Worm (Caenorhabditis elegans) whole organism, L1 larva: ENCODE data around the gene sas-5.

ENCODE experiments used
- F16B12.6 ChIP-seq: fragments of 150-350 bp; optimal IDR thresholded peaks from 2 replicates; lab custom pipeline; 2014; ENCODE audit warnings: missing biosample characterization, missing genetic modification characterization
- aha-1 ChIP-seq: fragments of 150-350 bp; optimal IDR thresholded peaks from 2 replicates; lab custom pipeline; 2014; ENCODE audit warnings: missing biosample characterization, missing genetic modification characterization
- aly-2 ChIP-seq: fragments of 150-350 bp; optimal IDR thresholded peaks from 2 replicates; lab custom pipeline; 2014; ENCODE audit warnings: missing biosample characterization, missing genetic modification characterization
- blmp-1 ChIP-seq: fragments of 150-350 bp; optimal IDR thresholded peaks from 2 replicates; lab custom pipeline; 2014; ENCODE audit warnings: missing biosample characterization, missing genetic modification characterization
- ceh-8 ChIP-seq: fragments of 200-800 bp; sonication (Bioruptor generic); optimal IDR thresholded peaks from 2 replicates; lab custom pipeline; 2018; ENCODE audit warnings: mild to moderate bottlenecking, missing genetic modification characterization, moderate library complexity, missing compliant biosample characterization
- ceh-82 ChIP-seq, 3 experiments: fragments of 150-350 bp in 1 of 3; sonication (generic microtip) in 2 of 3; optimal IDR thresholded peaks; 2 replicates each; lab custom pipeline; 2014 to 2017; ENCODE audit warnings: missing biosample characterization in 3 of 3, missing genetic modification characterization in 3 of 3
- ces-1 ChIP-seq: fragments of 150-350 bp; optimal IDR thresholded peaks from 2 replicates; lab custom pipeline; 2014; ENCODE audit warnings: missing biosample characterization, missing genetic modification reagents, missing genetic modification characterization
- dpl-1 ChIP-seq, 3 experiments: fragments of 150-350 bp in 2 of 3; sonication (generic microtip) in 1 of 3; optimal IDR thresholded peaks; 2 replicates each; lab custom pipeline; 2014 to 2017; ENCODE audit warnings: missing biosample characterization in 3 of 3, missing genetic modification characterization in 3 of 3, missing genetic modification reagents in 3 of 3
- dsc-1 ChIP-seq: sonication (generic microtip); optimal IDR thresholded peaks from 2 replicates; lab custom pipeline; 2016; ENCODE audit warnings: mild to moderate bottlenecking, missing genetic modification characterization, missing compliant biosample characterization
- efl-1 ChIP-seq, 4 experiments: fragments of 150-350 bp; optimal IDR thresholded peaks in 3 of 4; peaks in 1 of 4; 1 replicate in 1 of 4; 2 replicates in 3 of 4; lab custom pipeline; 2014; ENCODE audit warnings: missing biosample characterization in 2 of 4, missing genetic modification characterization in 2 of 4, missing genetic modification reagents in 2 of 4
- egl-27 ChIP-seq, 2 experiments: fragments of 150-350 bp in 1 of 2; sonication (generic microtip); optimal IDR thresholded peaks; 3 replicates each; lab custom pipeline; 2017 to 2018; ENCODE audit warnings: missing biosample characterization in 2 of 2, missing genetic modification characterization in 2 of 2, missing genetic modification reagents in 2 of 2
- elt-2 ChIP-seq: sonication (generic microtip); optimal IDR thresholded peaks from 2 replicates; lab custom pipeline; 2016; ENCODE audit warnings: missing genetic modification characterization, mild to moderate bottlenecking, inconsistent platforms, missing compliant biosample characterization, missing genetic modification reagents
- fkh-10 ChIP-seq: sonication (generic microtip); optimal IDR thresholded peaks from 2 replicates; lab custom pipeline; 2017; ENCODE audit warnings: missing biosample characterization, missing genetic modification reagents, missing genetic modification characterization
- fos-1 ChIP-seq: fragments of 150-350 bp; optimal IDR thresholded peaks from 2 replicates; lab custom pipeline; 2014; ENCODE audit warnings: missing biosample characterization, missing genetic modification characterization
- hlh-17 ChIP-seq: fragments of 200-800 bp; sonication (Bioruptor generic); optimal IDR thresholded peaks from 2 replicates; lab custom pipeline; 2018; ENCODE audit warnings: missing genetic modification characterization, mild to moderate bottlenecking, missing compliant biosample characterization, moderate library complexity, borderline replicate concordance
- lin-14 ChIP-seq: fragments of 200-800 bp; sonication (Bioruptor generic); optimal IDR thresholded peaks from 2 replicates; lab custom pipeline; 2018; ENCODE audit warnings: mild to moderate bottlenecking, missing genetic modification characterization, moderate library complexity, missing compliant biosample characterization
- lin-35 ChIP-seq, 2 experiments: fragments of 150-350 bp; optimal IDR thresholded peaks; 2 replicates each; lab custom pipeline; 2014; ENCODE audit warnings: missing biosample characterization in 2 of 2, missing genetic modification characterization in 2 of 2, missing genetic modification reagents in 2 of 2
- mab-9 ChIP-seq: fragments of 200-800 bp; sonication (Bioruptor generic); IDR thresholded peaks from 2 replicates; pipeline ENCODE4 v1.3.6; 2022; ENCODE audit warnings: missing genetic modification reagents, missing genetic modification characterization, missing compliant biosample characterization
- mdl-1 ChIP-seq, 2 experiments: fragments of 150-350 bp; optimal IDR thresholded peaks; 2 replicates each; lab custom pipeline; 2014 to 2017; ENCODE audit warnings: missing biosample characterization in 2 of 2, missing genetic modification characterization in 2 of 2, inconsistent platforms in 1 of 2
- nhr-11 ChIP-seq: fragments of 150-350 bp; optimal IDR thresholded peaks from 2 replicates; lab custom pipeline; 2014; ENCODE audit warnings: missing biosample characterization, missing genetic modification characterization
- nhr-12 ChIP-seq: sonication (generic microtip); optimal IDR thresholded peaks from 2 replicates; lab custom pipeline; 2017; ENCODE audit warnings: missing biosample characterization, missing genetic modification characterization
- nhr-19 ChIP-seq: fragments of 200-800 bp; sonication (Bioruptor generic); conservative IDR thresholded peaks from 2 replicates; pipeline ENCODE4 v1.3.6; 2022; ENCODE audit warnings: missing genetic modification characterization, missing compliant biosample characterization
- nhr-20 ChIP-seq: sonication (generic microtip); optimal IDR thresholded peaks from 2 replicates; lab custom pipeline; 2016; ENCODE audit warnings: mild to moderate bottlenecking, missing genetic modification characterization, missing compliant biosample characterization
- nhr-47 ChIP-seq: sonication (generic microtip); optimal IDR thresholded peaks from 2 replicates; lab custom pipeline; 2016; ENCODE audit warnings: mild to moderate bottlenecking, missing genetic modification characterization, moderate library complexity, missing compliant biosample characterization
- nhr-76 ChIP-seq: sonication (generic microtip); optimal IDR thresholded peaks from 2 replicates; lab custom pipeline; 2017; ENCODE audit warnings: missing biosample characterization, missing genetic modification characterization
- nhr-85 ChIP-seq: sonication (generic microtip); peaks from one replicate; lab custom pipeline; 2016; ENCODE audit warnings: missing genetic modification characterization, inconsistent platforms, missing compliant biosample characterization
- nhr-90 ChIP-seq: sonication (generic microtip); optimal IDR thresholded peaks from 2 replicates; lab custom pipeline; 2016; ENCODE audit warnings: mild to moderate bottlenecking, missing genetic modification characterization, missing compliant biosample characterization; ENCODE audit not compliant: poor library complexity
- pqm-1 ChIP-seq: sonication (generic microtip); optimal IDR thresholded peaks from 3 replicates; lab custom pipeline; 2017; ENCODE audit warnings: missing biosample characterization, missing genetic modification characterization
- rnt-1 ChIP-seq: sonication (generic microtip); optimal IDR thresholded peaks from 2 replicates; lab custom pipeline; 2016; ENCODE audit warnings: mild to moderate bottlenecking, missing genetic modification characterization, moderate library complexity, missing compliant biosample characterization
- skn-1 ChIP-seq: fragments of 150-350 bp; optimal IDR thresholded peaks from 2 replicates; lab custom pipeline; 2014; ENCODE audit warnings: missing biosample characterization, missing genetic modification characterization
- sox-4 ChIP-seq: sonication (generic microtip); optimal IDR thresholded peaks from 2 replicates; lab custom pipeline; 2016; ENCODE audit warnings: missing genetic modification characterization, missing compliant biosample characterization
- swsn-7 ChIP-seq: sonication (generic microtip); optimal IDR thresholded peaks from 2 replicates; lab custom pipeline; 2016; ENCODE audit warnings: missing genetic modification characterization, missing compliant biosample characterization
- tlp-1 ChIP-seq: fragments of 150-350 bp; optimal IDR thresholded peaks from 2 replicates; lab custom pipeline; 2014; ENCODE audit warnings: missing biosample characterization, missing genetic modification characterization
- unc-130 ChIP-seq: fragments of 150-350 bp; optimal IDR thresholded peaks from 2 replicates; lab custom pipeline; 2017; ENCODE audit warnings: missing biosample characterization, missing genetic modification characterization, inconsistent platforms
- unc-62 ChIP-seq: fragments of 150-350 bp; optimal IDR thresholded peaks from 2 replicates; lab custom pipeline; 2014; ENCODE audit warnings: missing biosample characterization, missing genetic modification reagents, missing genetic modification characterization
- unc-86 ChIP-seq: sonication (generic microtip); optimal IDR thresholded peaks from 2 replicates; lab custom pipeline; 2016; ENCODE audit warnings: missing genetic modification characterization, missing compliant biosample characterization
- xbp-1 ChIP-seq: sonication (generic microtip); optimal IDR thresholded peaks from 2 replicates; lab custom pipeline; 2016; ENCODE audit warnings: missing genetic modification characterization, missing compliant biosample characterization
- zag-1 ChIP-seq: fragments of 150-350 bp; optimal IDR thresholded peaks from 2 replicates; lab custom pipeline; 2014; ENCODE audit warnings: missing biosample characterization, missing genetic modification characterization
- zip-4 ChIP-seq: fragments of 200-800 bp; sonication (Bioruptor generic); optimal IDR thresholded peaks from 2 replicates; lab custom pipeline; 2018; ENCODE audit warnings: mild to moderate bottlenecking, missing genetic modification characterization, moderate library complexity, missing compliant biosample characterization

The sas-5 gene

DNA sequence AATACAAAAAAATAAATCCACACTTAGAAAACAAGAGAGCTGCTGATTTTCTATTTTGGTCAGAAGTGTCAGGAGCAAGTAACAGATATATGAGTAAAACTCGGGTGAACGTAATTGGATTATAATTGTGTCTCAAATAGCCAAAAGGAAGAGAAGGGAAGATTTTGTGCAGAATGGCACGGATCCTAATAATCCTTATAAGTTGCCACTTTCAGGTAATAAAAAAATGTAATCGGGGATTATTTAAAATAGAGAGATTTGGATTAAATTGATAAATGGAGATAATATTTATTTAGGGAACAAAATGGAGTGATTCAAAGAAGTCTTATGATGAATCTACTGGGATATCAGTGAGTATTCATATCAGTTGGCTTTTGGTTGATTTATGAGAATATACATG, 14.4 kb downstream of the sas-5 start:
- TF ChIP-seq pqm-1 (tag; lab: Kevin White, UChicago) (no peak), nhr-47 (tag; lab: Kevin White, UChicago) (peak; percentile 19), dsc-1 (tag; lab: Kevin White, UChicago) (peak; percentile 95)
- TF ChIP-seq, all 84 proteins: peak for 2

DNA sequence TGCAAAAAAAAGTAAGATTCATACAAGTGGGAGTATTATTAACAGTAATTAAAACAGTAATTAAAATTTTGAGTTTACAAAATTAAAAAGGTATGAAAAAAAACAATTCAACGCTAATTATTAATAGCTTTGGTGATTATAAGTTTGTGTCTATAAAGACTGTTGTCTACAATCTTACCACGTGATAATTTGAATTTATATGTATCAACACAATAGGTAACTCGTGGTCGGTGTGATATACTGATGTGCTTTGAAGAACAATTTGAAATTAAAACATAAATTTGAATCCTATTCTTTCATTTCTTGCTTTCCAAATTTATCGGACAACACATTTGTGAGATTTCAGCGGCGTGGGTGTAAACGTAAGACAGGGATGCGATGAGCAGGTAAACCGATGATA, 17.3 kb downstream of the sas-5 start:
- TF ChIP-seq lin-35 (GFP tag; optimal IDR thresholded peaks at IDR 0.05; lab: Kevin White, UChicago) = peak in 1 of 2 experiments; percentile 12
- TF ChIP-seq unc-86 (tag; lab: Kevin White, UChicago) = no peak

DNA sequence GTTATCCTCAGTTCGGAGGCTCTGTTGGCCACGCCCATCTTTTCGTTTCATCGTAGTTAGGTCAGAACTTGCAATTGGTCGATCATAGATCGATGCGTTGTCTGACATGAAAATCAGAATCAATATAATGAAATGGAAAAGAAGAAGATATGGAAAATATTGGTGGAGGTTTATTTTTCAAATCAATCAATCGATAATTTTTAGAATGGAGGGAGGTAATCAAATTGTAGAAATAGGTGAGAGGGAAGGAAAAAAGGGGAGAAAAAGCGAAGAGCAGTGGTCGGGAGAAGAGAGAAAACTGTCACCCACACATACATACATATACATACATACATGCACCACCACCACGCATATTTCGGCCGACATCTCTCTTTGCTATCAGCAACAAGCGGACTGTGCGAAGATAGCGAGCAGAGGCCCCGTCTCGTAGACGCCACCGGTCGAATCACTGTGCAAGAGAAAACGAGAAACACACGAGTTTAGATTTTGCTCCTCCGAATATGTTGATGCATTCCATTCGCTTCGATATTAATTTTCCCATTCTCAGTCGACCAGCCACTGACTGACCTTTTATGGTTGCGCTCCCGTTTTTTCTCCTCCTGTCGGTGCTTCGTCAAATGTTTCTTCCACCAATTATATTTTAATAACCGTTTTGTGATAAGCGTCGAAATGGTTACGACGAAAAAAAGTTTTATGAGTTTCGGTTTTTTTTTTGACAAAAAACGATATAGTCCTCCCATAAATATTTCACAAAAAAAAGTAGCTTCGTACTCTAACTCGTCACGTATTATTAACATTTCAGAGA, 18.9 kb downstream of the sas-5 start, which contains the start of gene F35B12.10:
F35B12.10 (minus strand) TSS at position 51 of the 805 bp plus-strand sequence.
- no peak for TF ChIP-seq swsn-7 (tag; lab: Kevin White, UChicago)
- no peak for TF ChIP-seq nhr-19 (GFP tag; lab: Robert Waterston, UW)
- no peak for TF ChIP-seq dsc-1 (tag; lab: Kevin White, UChicago)
- TF ChIP-seq efl-1 (optimal IDR thresholded peaks at IDR 0.05; lab: Kevin White, UChicago) = no peak
- peak in 1 of 2 experiments; percentile 1 for TF ChIP-seq efl-1 (GFP tag; optimal IDR thresholded peaks at IDR 0.05 in 1 of 2; lab: Kevin White, UChicago)
- TF ChIP-seq lin-35 (GFP tag; optimal IDR thresholded peaks at IDR 0.05; lab: Kevin White, UChicago) = no peak
- no peak for TF ChIP-seq ces-1 (GFP tag; lab: Kevin White, UChicago)
- no peak for TF ChIP-seq nhr-20 (tag; lab: Kevin White, UChicago)
- no peak for TF ChIP-seq fkh-10 (GFP tag; lab: Kevin White, UChicago)
- no peak for TF ChIP-seq nhr-12 (tag; lab: Kevin White, UChicago)
- TF ChIP-seq nhr-76 = no peak
- no peak for TF ChIP-seq blmp-1 (tag; lab: Kevin White, UChicago)
- peak; percentile 69 for TF ChIP-seq elt-2
- peak; percentile 1 for TF ChIP-seq nhr-90 (tag; lab: Kevin White, UChicago)
- no peak for TF ChIP-seq aha-1 (tag; lab: Kevin White, UChicago)
- no peak for TF ChIP-seq zip-4
- TF ChIP-seq egl-27 (tag; optimal IDR thresholded peaks at IDR 0.05; lab: Kevin White, UChicago) = no peak
- TF ChIP-seq unc-130 (tag; lab: Kevin White, UChicago) = no peak
- no peak for TF ChIP-seq sox-4 (tag; lab: Kevin White, UChicago)

DNA sequence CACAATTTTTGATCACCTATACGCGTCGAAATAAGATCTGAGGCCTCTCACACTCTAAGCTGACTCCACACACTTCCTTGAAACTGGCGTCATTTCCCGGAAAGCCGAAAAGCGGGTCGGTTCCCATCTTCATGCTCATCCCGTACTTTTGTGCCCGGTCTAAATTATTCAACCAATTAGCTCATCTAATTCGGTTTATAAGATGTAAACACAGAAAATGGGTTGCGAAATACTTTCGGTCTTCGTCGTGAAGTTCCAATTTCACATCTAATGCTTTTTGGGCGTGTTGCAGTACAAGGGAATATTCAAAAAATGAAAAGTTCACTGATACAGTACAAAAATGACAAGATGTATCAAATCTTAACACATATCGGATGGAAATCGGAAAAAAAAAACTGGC, 20.6 kb downstream of the sas-5 start:
- TF ChIP-seq lin-14 (GFP tag; lab: Kevin White, UChicago) (peak; percentile 18), dpl-1 (GFP tag; optimal IDR thresholded peaks at IDR 0.05; lab: Kevin White, UChicago) (no peak), lin-35 (GFP tag; optimal IDR thresholded peaks at IDR 0.05; lab: Kevin White, UChicago) (no peak), xbp-1 (tag; lab: Kevin White, UChicago) (no peak), dsc-1 (tag; lab: Kevin White, UChicago) (peak; percentile 34)

DNA sequence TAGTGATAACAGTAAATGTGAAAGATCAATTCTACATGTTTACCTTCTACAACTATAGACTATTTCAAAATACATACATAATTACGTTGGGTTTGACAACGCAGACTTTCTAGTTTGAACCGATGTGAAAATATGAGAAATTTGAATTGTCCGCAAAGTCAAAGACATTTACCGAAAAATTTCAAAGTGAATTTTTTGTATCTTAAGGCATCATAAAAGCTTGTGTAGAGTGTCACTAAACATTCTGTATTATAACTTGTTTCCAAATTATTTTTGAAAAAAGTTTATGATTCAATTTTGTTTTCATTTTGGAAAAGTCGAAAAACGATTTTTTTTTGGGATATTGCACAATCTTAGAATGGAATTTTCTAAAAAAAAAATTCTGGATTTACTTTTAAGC, 25.1 kb downstream of the sas-5 start:
- no peak for TF ChIP-seq nhr-11 (tag; lab: Kevin White, UChicago)
- TF ChIP-seq nhr-85 (tag; lab: Kevin White, UChicago) = no peak
- TF ChIP-seq nhr-76 = no peak
- TF ChIP-seq skn-1 (tag; lab: Kevin White, UChicago) = no peak
- no peak for TF ChIP-seq unc-62
- TF ChIP-seq ceh-82 (tag; optimal IDR thresholded peaks at IDR 0.05; lab: Kevin White, UChicago) = no peak
- TF ChIP-seq mab-9 (GFP tag; lab: Robert Waterston, UW) = no peak
- TF ChIP-seq fkh-10 (GFP tag; lab: Kevin White, UChicago) = no peak
- TF ChIP-seq zag-1 (tag; lab: Kevin White, UChicago) = no peak
- no peak for TF ChIP-seq zip-4
- no peak for TF ChIP-seq fos-1 (tag; lab: Kevin White, UChicago)
- TF ChIP-seq pqm-1 (tag; lab: Kevin White, UChicago) = no peak
- no peak for TF ChIP-seq F16B12.6 (tag; lab: Kevin White, UChicago)
- TF ChIP-seq mdl-1 (tag; optimal IDR thresholded peaks at IDR 0.05; lab: Kevin White, UChicago) = no peak
- no peak for TF ChIP-seq rnt-1
- no peak for TF ChIP-seq ceh-8
- TF ChIP-seq hlh-17 (GFP tag; lab: Kevin White, UChicago) = no peak
- no peak for TF ChIP-seq aly-2 (tag; lab: Kevin White, UChicago)
- no peak for TF ChIP-seq tlp-1
